Worm (Caenorhabditis elegans): Measurements from ENCODE around the gene fbxl-1.

ce11 chrIII:8235880-8236279 is 8.2 kb downstream of the fbxl-1 start, which contains the start of gene C02F5.5:
- TF ChIP-seq egl-27 (tag; optimal IDR thresholded peaks at IDR 0.05) (no peak), zag-1 (tag; optimal IDR thresholded peaks at IDR 0.05) (no peak), fkh-10 (GFP tag; optimal IDR thresholded peaks at IDR 0.05) (no peak), nhr-12 (tag; optimal IDR thresholded peaks at IDR 0.05) (no peak), ama-1 (optimal IDR thresholded peaks at IDR 0.05) (no peak), lin-39 (tag; optimal IDR thresholded peaks at IDR 0.05) (no peak), elt-3 (tag; optimal IDR thresholded peaks at IDR 0.05) (no peak), eor-1 (tag; optimal IDR thresholded peaks at IDR 0.05) (no peak), nhr-77 (tag; optimal IDR thresholded peaks at IDR 0.05) (no peak), pha-4 (tag; optimal IDR thresholded peaks at IDR 0.05) (no peak), unc-39 (tag; optimal IDR thresholded peaks at IDR 0.05) (no peak), nfya-1 (tag; optimal IDR thresholded peaks at IDR 0.05; ENCODE audit: insufficient read depth) (no peak), elt-2 (tag; optimal IDR thresholded peaks at IDR 0.05) (no peak), nhr-11 (tag; optimal IDR thresholded peaks at IDR 0.05) (no peak)

Measured in whole organism, L3 larva.